Fruit fly (Drosophila melanogaster) whole organism, embryonic: ENCODE data around the gene pot.

ENCODE experiments used
- Bdp1 ChIP-seq: fragments of 200-800 bp; sonication (Bioruptor generic); optimal IDR thresholded peaks from 3 replicates; lab custom pipeline; 2016; ENCODE audit warnings: missing biosample characterization, missing genetic modification characterization
- CG13287 ChIP-seq: fragments of 200-800 bp; sonication (Bioruptor generic); IDR thresholded peaks from 2 replicates; pipeline ENCODE4 v1.3.6; 2022; ENCODE audit warnings: missing biosample characterization, missing genetic modification characterization; ENCODE audit not compliant: partially characterized antibody
- CG13894 ChIP-seq: fragments of 200-800 bp; sonication (Bioruptor generic); optimal IDR thresholded peaks from 3 replicates; lab custom pipeline; 2018; ENCODE audit warnings: missing biosample characterization, mild to moderate bottlenecking, missing genetic modification characterization, moderate library complexity
- CG14710 ChIP-seq: fragments of 200-800 bp; sonication (Bioruptor generic); optimal IDR thresholded peaks from 3 replicates; lab custom pipeline; 2019; ENCODE audit warnings: missing biosample characterization, mild to moderate bottlenecking, missing genetic modification characterization, moderate library complexity
- CG14860 ChIP-seq: fragments of 200-800 bp; sonication (Bioruptor generic); IDR thresholded peaks from 3 replicates; pipeline ENCODE4 v1.3.6; 2022; ENCODE audit warnings: missing biosample characterization, missing genetic modification characterization; ENCODE audit not compliant: partially characterized antibody
- CG16779 ChIP-seq: fragments of 200-800 bp; sonication (Bioruptor generic); IDR thresholded peaks from 2 replicates; pipeline ENCODE4 v1.3.6; 2022; ENCODE audit warnings: missing biosample characterization, missing genetic modification characterization
- CG17186 ChIP-seq: fragments of 200-800 bp; sonication (Bioruptor generic); optimal IDR thresholded peaks from 3 replicates; lab custom pipeline; 2017; ENCODE audit warnings: missing biosample characterization, missing genetic modification reagents, missing genetic modification characterization
- CG17361 ChIP-seq: fragments of 200-800 bp; sonication (Bioruptor generic); IDR thresholded peaks from 3 replicates; pipeline ENCODE4 v1.3.6; 2022; ENCODE audit warnings: missing biosample characterization, missing genetic modification characterization
- CG18599 ChIP-seq: fragments of 200-800 bp; sonication (Bioruptor generic); optimal IDR thresholded peaks from 3 replicates; lab custom pipeline; 2017; ENCODE audit warnings: missing biosample characterization, missing genetic modification characterization, mild to moderate bottlenecking, moderate library complexity, missing genetic modification reagents
- CG31365 ChIP-seq: fragments of 200-800 bp; sonication (Bioruptor generic); optimal IDR thresholded peaks from 2 replicates; lab custom pipeline; 2018; ENCODE audit warnings: missing biosample characterization, mild to moderate bottlenecking, missing genetic modification characterization
- CG32767 ChIP-seq: fragments of 200-800 bp; sonication (Bioruptor generic); IDR thresholded peaks from 2 replicates; pipeline ENCODE4 v1.3.6; 2022; ENCODE audit warnings: missing biosample characterization, missing genetic modification characterization
- CG34224 ChIP-seq: fragments of 200-800 bp; sonication (Bioruptor generic); IDR thresholded peaks from 3 replicates; pipeline ENCODE4 v1.3.6; 2022; ENCODE audit warnings: missing biosample characterization, missing genetic modification characterization; ENCODE audit not compliant: partially characterized antibody
- CG3726 ChIP-seq: fragments of 200-800 bp; sonication (Bioruptor generic); IDR thresholded peaks from 3 replicates; pipeline ENCODE4, ENCODE4 v1.3.6; 2022; ENCODE audit warnings: missing biosample characterization, missing genetic modification characterization
- CG6689 ChIP-seq: fragments of 200-800 bp; sonication (Bioruptor generic); IDR thresholded peaks from 2 replicates; pipeline ENCODE4 v1.3.6; 2022; ENCODE audit warnings: missing biosample characterization, missing genetic modification characterization
- CG9215 ChIP-seq: fragments of 200-800 bp; sonication (Bioruptor generic); IDR thresholded peaks from 2 replicates; pipeline ENCODE4 v1.3.6; 2022; ENCODE audit warnings: missing biosample characterization, missing genetic modification characterization
- CG9609 ChIP-seq: fragments of 200-800 bp; sonication (Bioruptor generic); optimal IDR thresholded peaks from 3 replicates; lab custom pipeline; 2016; ENCODE audit warnings: missing biosample characterization, missing genetic modification characterization
- D19A ChIP-seq: fragments of 200-800 bp; optimal IDR thresholded peaks from 3 replicates; lab custom pipeline; 2019; ENCODE audit warnings: missing biosample characterization, mild to moderate bottlenecking, missing genetic modification characterization, moderate library complexity
- Dip2 ChIP-seq: fragments of 200-800 bp; sonication (Bioruptor generic); IDR thresholded peaks from 2 replicates; pipeline ENCODE4 v1.3.6; 2022; ENCODE audit warnings: missing biosample characterization, missing genetic modification characterization
- Dip3 ChIP-seq: fragments of 200-800 bp; sonication (Bioruptor generic); optimal IDR thresholded peaks from 3 replicates; lab custom pipeline; 2016; ENCODE audit warnings: missing biosample characterization, missing genetic modification characterization
- Doc3 ChIP-seq: fragments of 200-800 bp; sonication (Bioruptor generic); IDR thresholded peaks from 3 replicates; pipeline ENCODE4 v1.3.6; 2022; ENCODE audit warnings: missing biosample characterization, missing genetic modification characterization; ENCODE audit not compliant: partially characterized antibody
- HLH4C ChIP-seq: fragments of 200-800 bp; sonication (Bioruptor generic); IDR thresholded peaks from 3 replicates; pipeline ENCODE4 v1.3.6; 2022; ENCODE audit warnings: missing biosample characterization, missing genetic modification characterization; ENCODE audit not compliant: partially characterized antibody
- Hr3 ChIP-seq: fragments of 200-800 bp; sonication (Bioruptor generic); optimal IDR thresholded peaks from 3 replicates; lab custom pipeline; 2016; ENCODE audit warnings: missing biosample characterization, missing genetic modification characterization
- Hr39 ChIP-seq: fragments of >200 bp; optimal IDR thresholded peaks from 2 replicates; lab custom pipeline; 2017
- Lpt ChIP-seq: fragments of >200 bp; optimal IDR thresholded peaks from 2 replicates; lab custom pipeline; 2018; ENCODE audit warnings: missing biosample characterization, missing genetic modification characterization
- MBD-R2 ChIP-seq: fragments of 200-800 bp; sonication (Bioruptor generic); IDR thresholded peaks from 2 replicates; pipeline ENCODE4 v1.3.6; 2022; ENCODE audit warnings: missing biosample characterization, missing genetic modification characterization
- Max ChIP-seq: fragments of 200-800 bp; sonication (Bioruptor generic); optimal IDR thresholded peaks from 2 replicates; lab custom pipeline; 2016; ENCODE audit warnings: missing biosample characterization, mild to moderate bottlenecking, missing genetic modification characterization
- Myb ChIP-seq: fragments of 200-800 bp; sonication (Bioruptor generic); optimal IDR thresholded peaks from 2 replicates; lab custom pipeline; 2016; ENCODE audit warnings: missing biosample characterization, missing genetic modification characterization
- NC2β ChIP-seq: fragments of 200-800 bp; sonication (Bioruptor generic); optimal IDR thresholded peaks from 2 replicates; lab custom pipeline; 2016; ENCODE audit warnings: missing biosample characterization, missing genetic modification characterization
- PHDP ChIP-seq: fragments of 200-800 bp; sonication (Bioruptor generic); optimal IDR thresholded peaks from 3 replicates; lab custom pipeline; 2018; ENCODE audit warnings: missing biosample characterization, mild to moderate bottlenecking, missing genetic modification characterization, moderate library complexity
- Taf1 ChIP-seq: fragments of 200-800 bp; sonication (Bioruptor generic); IDR thresholded peaks from 2 replicates; pipeline ENCODE4 v1.3.6; 2022; ENCODE audit warnings: missing biosample characterization, missing genetic modification characterization
- ash1 ChIP-seq: fragments of 200-800 bp; sonication (Bioruptor generic); optimal IDR thresholded peaks from 2 replicates; lab custom pipeline; 2018; ENCODE audit warnings: missing biosample characterization, mild to moderate bottlenecking, missing genetic modification characterization
- bab2 ChIP-seq: fragments of 200-800 bp; sonication (Bioruptor generic); optimal IDR thresholded peaks from 2 replicates; lab custom pipeline; 2016; ENCODE audit warnings: missing biosample characterization, missing genetic modification characterization
- bigmax ChIP-seq: fragments of 200-800 bp; sonication (Bioruptor generic); optimal IDR thresholded peaks from 2 replicates; lab custom pipeline; 2018; ENCODE audit warnings: missing biosample characterization, mild to moderate bottlenecking, missing genetic modification characterization
- chif ChIP-seq, 2 experiments: fragments of 200-800 bp; sonication (Bioruptor generic); optimal IDR thresholded peaks; 3 replicates each; lab custom pipeline; 2016; ENCODE audit warnings: missing biosample characterization in 2 of 2, missing genetic modification characterization in 2 of 2
- crp ChIP-seq, 2 experiments: fragments of 200-800 bp; sonication (Bioruptor generic); optimal IDR thresholded peaks; 2 replicates in 1 of 2; 3 replicates in 1 of 2; lab custom pipeline; 2017; ENCODE audit warnings: missing biosample characterization in 2 of 2, missing genetic modification characterization in 2 of 2, mild to moderate bottlenecking in 1 of 2, moderate library complexity in 1 of 2
- exex ChIP-seq: fragments of 200-800 bp; sonication (Bioruptor generic); optimal IDR thresholded peaks from 4 replicates; lab custom pipeline; 2018; ENCODE audit warnings: missing biosample characterization, mild to moderate bottlenecking, missing genetic modification characterization, moderate library complexity
- gce ChIP-seq: fragments of 200-800 bp; sonication (Bioruptor generic); IDR thresholded peaks from 3 replicates; pipeline ENCODE4 v1.3.6; 2022; ENCODE audit warnings: missing biosample characterization, missing genetic modification characterization
- gem ChIP-seq: fragments of 200-800 bp; sonication (Bioruptor generic); optimal IDR thresholded peaks from 2 replicates; lab custom pipeline; 2019; ENCODE audit warnings: missing biosample characterization, mild to moderate bottlenecking, missing genetic modification characterization, moderate library complexity
- hb ChIP-seq: fragments of 200-800 bp; sonication (Bioruptor generic); IDR thresholded peaks from 3 replicates; pipeline ENCODE4 v1.3.6; 2022; ENCODE audit warnings: missing biosample characterization, missing genetic modification characterization; ENCODE audit not compliant: partially characterized antibody
- her ChIP-seq: fragments of 200-800 bp; sonication (Bioruptor generic); optimal IDR thresholded peaks from 2 replicates; lab custom pipeline; 2016; ENCODE audit warnings: missing biosample characterization, missing genetic modification characterization
- inv ChIP-seq: fragments of 200-800 bp; sonication (Bioruptor generic); IDR thresholded peaks from 2 replicates; pipeline ENCODE4 v1.3.6; 2022; ENCODE audit warnings: missing biosample characterization, missing genetic modification characterization; ENCODE audit not compliant: partially characterized antibody
- lilli ChIP-seq: fragments of 200-800 bp; sonication (Bioruptor generic); optimal IDR thresholded peaks from 3 replicates; lab custom pipeline; 2016; ENCODE audit warnings: missing biosample characterization, missing genetic modification characterization
- nmo ChIP-seq: fragments of 200-800 bp; sonication (Bioruptor generic); optimal IDR thresholded peaks from 2 replicates; lab custom pipeline; 2018; ENCODE audit warnings: missing biosample characterization, mild to moderate bottlenecking, missing genetic modification characterization, moderate library complexity
- pum ChIP-seq: fragments of 200-800 bp; sonication (Bioruptor generic); optimal IDR thresholded peaks from 2 replicates; lab custom pipeline; 2016; ENCODE audit warnings: missing biosample characterization, missing genetic modification characterization
- scrt ChIP-seq: fragments of 200-800 bp; sonication (Bioruptor generic); optimal IDR thresholded peaks from 2 replicates; lab custom pipeline; 2018; ENCODE audit warnings: missing biosample characterization, mild to moderate bottlenecking, missing genetic modification characterization, moderate library complexity
- sug ChIP-seq: fragments of 200-800 bp; optimal IDR thresholded peaks from 2 replicates; lab custom pipeline; 2019; ENCODE audit warnings: missing biosample characterization, mild to moderate bottlenecking, missing genetic modification characterization, moderate library complexity
- tin ChIP-seq: fragments of 200-800 bp; sonication (Bioruptor generic); optimal IDR thresholded peaks from 3 replicates; lab custom pipeline; 2016; ENCODE audit warnings: missing biosample characterization, missing genetic modification characterization
- trem ChIP-seq: fragments of 200-800 bp; optimal IDR thresholded peaks from 3 replicates; lab custom pipeline; 2019; ENCODE audit warnings: missing biosample characterization, mild to moderate bottlenecking, missing genetic modification characterization, moderate library complexity
- usp ChIP-seq: fragments of >200 bp; optimal IDR thresholded peaks from 2 replicates; lab custom pipeline; 2017; ENCODE audit warnings: missing biosample characterization, missing genetic modification characterization
- vfl ChIP-seq: fragments of 200-800 bp; sonication (Bioruptor generic); optimal IDR thresholded peaks from 2 replicates; lab custom pipeline; 2016; ENCODE audit warnings: missing biosample characterization, missing genetic modification characterization
- zen ChIP-seq: fragments of 200-800 bp; sonication (Bioruptor generic); optimal IDR thresholded peaks from 3 replicates; lab custom pipeline; 2018; ENCODE audit warnings: missing biosample characterization, mild to moderate bottlenecking, missing genetic modification characterization, moderate library complexity

Gene pot

dm6 chrX:11886976-11887375 is 30.1 kb downstream of the pot start, which contains the start of the genes CG10353 and SelG (continued):
- TF ChIP-seq CG18599 (GFP tag; lab: Kevin White, UChicago) (peak; percentile 26), trem (tag; lab: Kevin White, UChicago) (peak; percentile 58), CG34224 (peak; percentile 94), crp (GFP tag; optimal IDR thresholded peaks at IDR 0.05; lab: Kevin White, UChicago) (peak; percentile 77 to 96), vfl (GFP tag; lab: Kevin White, UChicago) (peak; percentile 49), Myb (peak; percentile 59), zen (tag; lab: Kevin White, UChicago) (peak; percentile 25), Doc3 (GFP tag; lab: Robert Waterston, UW) (peak; percentile 74; the same call in 2 of the 3 replicates), NC2β (GFP tag; lab: Kevin White, UChicago) (peak; percentile 62), CG13287 (peak; percentile 90), scrt (GFP tag; lab: Kevin White, UChicago) (peak; percentile 23), exex (tag; lab: Kevin White, UChicago) (peak; percentile 11), her (peak; percentile 57), CG32767 (GFP tag; lab: Robert Waterston, UW) (no peak), inv (GFP tag; lab: Robert Waterston, UW) (peak; percentile 75), tin (peak; percentile 26), D19A (tag; lab: Kevin White, UChicago) (peak; percentile 33), usp (GFP tag; lab: Kevin White, UChicago) (no peak), MBD-R2 (GFP tag; lab: Robert Waterston, UW) (peak; percentile 91), lilli (GFP tag; lab: Kevin White, UChicago) (peak; percentile 67), Dip3 (GFP tag; lab: Kevin White, UChicago) (peak; percentile 44), Bdp1 (GFP tag; lab: Kevin White, UChicago) (peak; percentile 51), CG14860 (GFP tag; lab: Robert Waterston, UW) (peak; percentile 65), CG3726 (GFP tag; lab: Robert Waterston, UW) (no peak), CG17361 (GFP tag; lab: Robert Waterston, UW) (no peak), Dip2 (GFP tag; lab: Robert Waterston, UW) (no peak), bigmax (GFP tag; lab: Kevin White, UChicago) (peak; percentile 34), CG14710 (tag; lab: Kevin White, UChicago) (peak; percentile 52), CG17186 (GFP tag; lab: Kevin White, UChicago) (peak; percentile 17), bab2 (GFP tag; lab: Kevin White, UChicago) (peak; percentile 37), CG13894 (peak; percentile 34), gem (tag; lab: Kevin White, UChicago) (peak; percentile 11), Taf1 (GFP tag; lab: Robert Waterston, UW) (no peak), Hr3 (GFP tag; lab: Kevin White, UChicago) (peak; percentile 11), CG6689 (GFP tag; lab: Robert Waterston, UW) (no peak), Max (GFP tag; lab: Kevin White, UChicago) (peak; percentile 49), sug (peak; percentile 31), HLH4C (GFP tag; lab: Robert Waterston, UW) (peak; percentile 70), CG9215 (GFP tag; lab: Robert Waterston, UW) (0 out of 2 replicates have a peak, but pooled peaks have one; percentile 14), Hr39 (no peak), gce (GFP tag; lab: Robert Waterston, UW) (no peak), PHDP (tag; lab: Kevin White, UChicago) (peak; percentile 21), CG9609 (peak; percentile 28), chif (GFP tag; optimal IDR thresholded peaks at IDR 0.05; lab: Kevin White, UChicago) (peak; percentile 18 to 26), CG31365 (no peak), hb (GFP tag; lab: Robert Waterston, UW) (peak; percentile 75), pum (GFP tag; lab: Kevin White, UChicago) (peak; percentile 21), ash1 (peak; percentile 10), Lpt (GFP tag; lab: Kevin White, UChicago) (no peak), CG16779 (peak; percentile 38; the same call in 1 of the 2 replicates), nmo (GFP tag; lab: Kevin White, UChicago) (peak; percentile 39)
